Worm (Caenorhabditis elegans) whole organism, L4/young adult: ENCODE measurements around the gene cyp-33C4.

ENCODE experiments used
- W03F9.2 ChIP-seq: fragments of 150-350 bp; optimal IDR thresholded peaks from 2 replicates; lab custom pipeline; 2014; ENCODE audit warnings: missing biosample characterization, missing genetic modification characterization
- dao-5 ChIP-seq: sonication (generic microtip); optimal IDR thresholded peaks from 2 replicates; lab custom pipeline; 2016; ENCODE audit warnings: missing genotype, missing genetic modification characterization, moderate library complexity, missing compliant biosample characterization
- him-1 ChIP-seq: sonication (generic microtip); optimal IDR thresholded peaks from 2 replicates; lab custom pipeline; 2016; ENCODE audit warnings: missing genotype, missing genetic modification reagents, missing genetic modification characterization, missing compliant biosample characterization

cyp-33C4 gene

ce11 chrV:2235848-2236247 is at the start of gene cyp-33C4:
Gene cyp-33C4 (plus strand): TSS chrV:2236140.
- TF ChIP-seq him-1 (tag; lab: Kevin White, UChicago): no peak
- TF ChIP-seq dao-5 (tag; lab: Kevin White, UChicago): no peak
- no peak for TF ChIP-seq W03F9.2 (tag; lab: Kevin White, UChicago)

- TF ChIP-seq dao-5 (tag; lab: Kevin White, UChicago) (no peak), W03F9.2 (tag; lab: Kevin White, UChicago) (no peak), him-1 (tag; lab: Kevin White, UChicago) (no peak)
These were observed 48.0 kb upstream of the cyp-33C4 start, which contains the start of gene Y5H2B.3 for ce11 chrV:2187864-2188345. Gene Y5H2B.3 (plus strand): TSS chrV:2188295.

ce11 chrV:2190383-2190782 is 45.6 kb upstream of the cyp-33C4 start:
- TF ChIP-seq him-1 (tag; lab: Kevin White, UChicago): no peak
- no peak for TF ChIP-seq dao-5 (tag; lab: Kevin White, UChicago)
- TF ChIP-seq W03F9.2 (tag; lab: Kevin White, UChicago): no peak

ce11 chrV:2191122-2191521 is 44.8 kb upstream of the cyp-33C4 start, which contains the start of gene srbc-42:
Gene srbc-42 (minus strand): TSS chrV:2191222.
- TF ChIP-seq dao-5 (tag; lab: Kevin White, UChicago): no peak
- no peak for TF ChIP-seq him-1 (tag; lab: Kevin White, UChicago)
- TF ChIP-seq W03F9.2 (tag; lab: Kevin White, UChicago): no peak

- TF ChIP-seq dao-5 (tag; lab: Kevin White, UChicago): no peak
- TF ChIP-seq W03F9.2 (tag; lab: Kevin White, UChicago): no peak
- TF ChIP-seq him-1 (tag; lab: Kevin White, UChicago): no peak
These were observed 43.8 kb upstream of the cyp-33C4 start, which contains the start of gene nhr-13 for ce11 chrV:2192117-2192516. Gene nhr-13 (plus strand): TSS chrV:2192485.

ce11 chrV:2199594-2199993 is 36.3 kb upstream of the cyp-33C4 start:
- TF ChIP-seq W03F9.2 (tag; lab: Kevin White, UChicago) (no peak), dao-5 (tag; lab: Kevin White, UChicago) (no peak), him-1 (tag; lab: Kevin White, UChicago) (no peak)

ce11 chrV:2200402-2200801 is 35.5 kb upstream of the cyp-33C4 start:
- TF ChIP-seq dao-5 (tag; lab: Kevin White, UChicago) (no peak), him-1 (tag; lab: Kevin White, UChicago) (no peak), W03F9.2 (tag; lab: Kevin White, UChicago) (no peak)

ce11 chrV:2201240-2201639 is 34.7 kb upstream of the cyp-33C4 start, which contains the start of gene cyp-32B1:
Gene cyp-32B1 (minus strand): TSS chrV:2201415.
- no peak for TF ChIP-seq dao-5 (tag; lab: Kevin White, UChicago)
- no peak for TF ChIP-seq him-1 (tag; lab: Kevin White, UChicago)
- TF ChIP-seq W03F9.2 (tag; lab: Kevin White, UChicago): no peak

ce11 chrV:2204080-2204479 is 31.9 kb upstream of the cyp-33C4 start, which contains the start of gene cyp-33C12:
Gene cyp-33C12 (minus strand): TSS chrV:2204400.
- TF ChIP-seq W03F9.2 (tag; lab: Kevin White, UChicago) (no peak), him-1 (tag; lab: Kevin White, UChicago) (no peak), dao-5 (tag; lab: Kevin White, UChicago) (no peak)

ce11 chrV:2206181-2206580 is 29.8 kb upstream of the cyp-33C4 start, which contains the start of gene srt-40:
Gene srt-40 (minus strand): TSS chrV:2206281.
- no peak for TF ChIP-seq him-1 (tag; lab: Kevin White, UChicago)
- no peak for TF ChIP-seq dao-5 (tag; lab: Kevin White, UChicago)

- no peak for TF ChIP-seq him-1 (tag; lab: Kevin White, UChicago)
- TF ChIP-seq dao-5 (tag; lab: Kevin White, UChicago): no peak
- TF ChIP-seq W03F9.2 (tag; lab: Kevin White, UChicago): no peak
These were observed 29.1 kb upstream of the cyp-33C4 start, which contains the start of gene svh-11 for ce11 chrV:2206801-2207200. Gene svh-11 (plus strand): TSS chrV:2207101.

- TF ChIP-seq dao-5 (tag; lab: Kevin White, UChicago): no peak
- no peak for TF ChIP-seq W03F9.2 (tag; lab: Kevin White, UChicago)
- no peak for TF ChIP-seq him-1 (tag; lab: Kevin White, UChicago)
These were observed 28.4 kb upstream of the cyp-33C4 start for ce11 chrV:2207527-2207926.

- TF ChIP-seq W03F9.2 (tag; lab: Kevin White, UChicago) (no peak), him-1 (tag; lab: Kevin White, UChicago) (no peak), dao-5 (tag; lab: Kevin White, UChicago) (no peak)
These were observed 24.0 kb upstream of the cyp-33C4 start, which contains the start of gene nhr-133 for ce11 chrV:2211936-2212335. Gene nhr-133 (minus strand): TSS chrV:2212118.
